Worm (Caenorhabditis elegans) whole organism, L2 larva: ENCODE data around the gene C05C8.1.

Experiments
- ceh-16 ChIP-seq: fragments of 150-350 bp; optimal IDR thresholded peaks from 2 replicates; lab custom pipeline; 2014; ENCODE audit warnings: missing biosample characterization, missing genetic modification characterization
- unc-62 ChIP-seq: fragments of 150-350 bp; optimal IDR thresholded peaks from 2 replicates; lab custom pipeline; 2014; ENCODE audit warnings: missing biosample characterization, missing genetic modification reagents, missing genetic modification characterization

DNA sequence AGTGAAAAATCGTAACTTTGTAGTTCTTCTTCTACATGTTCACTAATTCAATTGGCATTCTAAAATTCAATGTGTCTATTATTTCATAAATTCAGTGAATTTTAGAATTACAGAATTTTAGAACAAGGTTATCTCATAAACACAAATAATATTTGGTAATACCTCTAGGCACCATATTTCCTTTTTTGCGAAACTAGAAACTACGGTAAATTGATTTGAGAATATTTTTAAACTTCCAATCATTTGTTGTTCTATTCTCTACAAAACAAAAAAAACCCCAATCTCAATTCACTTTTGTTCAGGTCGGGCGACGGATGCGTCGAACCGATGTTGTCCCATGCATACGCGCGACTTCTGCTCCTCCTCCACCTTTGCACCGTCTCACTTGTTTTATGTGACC, 39.6 kb upstream of the C05C8.1 start, which contains the start of gene F09G2.1:
- TF ChIP-seq unc-62 (GFP tag; lab: Kevin White, UChicago) (no peak), ceh-16 (tag; lab: Kevin White, UChicago) (no peak)
